Worm (Caenorhabditis elegans) whole organism, midembryonic: ENCODE measurements around the gene T02H6.8.

Experiments used
- T22C8.4 ChIP-seq: fragments of 200-800 bp; sonication (Bioruptor generic); IDR thresholded peaks from 2 replicates; pipeline ENCODE4 v1.3.6; 2022; ENCODE audit warnings: missing genetic modification characterization, missing compliant biosample characterization
- cog-1 ChIP-seq: sonication (generic microtip); optimal IDR thresholded peaks from 2 replicates; lab custom pipeline; 2016; ENCODE audit warnings: missing genetic modification characterization, missing compliant biosample characterization
- flt-1 ChIP-seq: fragments of 200-800 bp; sonication (Bioruptor generic); IDR thresholded peaks from 2 replicates; pipeline ENCODE4 v1.3.6; 2022; ENCODE audit warnings: missing genetic modification characterization, missing compliant biosample characterization
- klf-2 ChIP-seq: fragments of 200-800 bp; sonication (Bioruptor generic); conservative IDR thresholded peaks from 2 replicates; pipeline ENCODE4 v1.3.6; 2022; ENCODE audit warnings: missing genetic modification reagents, missing genetic modification characterization, missing compliant biosample characterization
- med-1 ChIP-seq: sonication (generic microtip); optimal IDR thresholded peaks from 2 replicates; lab custom pipeline; 2017; ENCODE audit warnings: missing genetic modification characterization, mild to moderate bottlenecking, missing compliant biosample characterization, antibody characterized with exemption, missing genetic modification reagents; ENCODE audit not compliant: insufficient read depth
- ref-1 ChIP-seq: fragments of 200-800 bp; sonication (Bioruptor generic); conservative IDR thresholded peaks from 2 replicates; pipeline ENCODE4 v1.3.6; 2022; ENCODE audit warnings: missing genetic modification reagents, missing genetic modification characterization, missing compliant biosample characterization
- tab-1 ChIP-seq: fragments of 200-800 bp; sonication (Bioruptor generic); IDR thresholded peaks from 2 replicates; pipeline ENCODE4 v1.3.6; 2022; ENCODE audit warnings: missing genetic modification characterization, missing compliant biosample characterization
- ztf-23 ChIP-seq: fragments of 200-800 bp; sonication (Bioruptor generic); IDR thresholded peaks from 2 replicates; pipeline ENCODE4 v1.3.6; 2022; ENCODE audit warnings: missing genetic modification reagents, missing genetic modification characterization, missing compliant biosample characterization
- ztf-29 ChIP-seq: fragments of 200-800 bp; sonication (Bioruptor generic); IDR thresholded peaks from 2 replicates; pipeline ENCODE4 v1.3.6; 2022; ENCODE audit warnings: missing genetic modification reagents, missing genetic modification characterization, missing compliant biosample characterization

T02H6.8 gene

DNA sequence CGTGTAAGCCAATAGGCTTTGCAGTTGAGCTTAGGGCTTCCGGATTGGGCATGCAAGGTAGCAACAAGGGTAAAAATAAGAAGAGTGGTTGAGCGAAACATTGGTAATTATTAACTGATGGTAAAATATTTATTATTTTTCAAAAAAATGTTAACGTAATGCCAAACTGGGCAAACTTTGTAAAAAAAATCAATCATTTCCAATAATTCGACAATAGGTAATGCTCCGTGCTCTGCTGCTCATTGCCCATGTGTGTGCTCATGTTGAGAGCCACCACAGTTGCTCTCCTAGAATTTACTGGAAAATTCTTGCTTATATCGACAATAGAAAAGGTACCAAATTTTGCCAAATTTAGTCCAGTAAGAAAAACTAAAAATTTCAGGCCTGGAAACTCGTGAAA is at the start of gene T02H6.8, which contains the start of gene T02H6.10:
Gene T02H6.8, plus strand, starts transcription at position 221 of the 400 bp plus-strand sequence.
Gene T02H6.10, minus strand, starts transcription at position 101 of the 400 bp plus-strand sequence.
- TF ChIP-seq klf-2 (GFP tag; lab: Robert Waterston, UW) (no peak), med-1 (no peak), tab-1 (GFP tag; lab: Robert Waterston, UW) (no peak), flt-1 (no peak), cog-1 (tag; lab: Kevin White, UChicago) (no peak), T22C8.4 (no peak)

ce11 chrII:632545-632944 is 48.1 kb upstream of the T02H6.8 start:
- peak; percentile 55; the same call in 1 of the 2 replicates for TF ChIP-seq flt-1

DNA sequence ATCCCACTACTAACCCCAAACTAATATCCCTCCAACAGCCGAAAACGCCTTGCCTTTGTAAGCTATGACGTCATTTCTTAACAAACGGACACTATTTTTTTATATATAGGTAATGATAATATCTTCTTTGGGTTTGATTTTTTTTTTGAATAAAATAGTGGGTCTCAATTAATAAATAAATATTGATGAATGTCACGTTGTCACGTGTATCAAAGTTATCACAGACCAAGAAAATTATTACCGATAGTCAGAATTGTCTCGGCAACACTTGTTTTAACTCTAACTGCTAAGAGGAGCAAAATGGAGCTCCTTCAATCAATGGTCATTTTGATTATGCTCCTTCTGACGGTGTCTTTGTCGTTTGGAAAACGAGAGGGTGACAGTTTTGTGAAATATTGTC is 46.6 kb upstream of the T02H6.8 start, which contains the start of gene T04B8.1:
Gene T04B8.1, plus strand, starts transcription at position 301 of the 400 bp plus-strand sequence.
- no peak for TF ChIP-seq tab-1 (GFP tag; lab: Robert Waterston, UW)
- no peak for TF ChIP-seq ref-1 (GFP tag; lab: Robert Waterston, UW)
- TF ChIP-seq med-1, result no peak
- no peak for TF ChIP-seq klf-2 (GFP tag; lab: Robert Waterston, UW)
- no peak for TF ChIP-seq cog-1 (tag; lab: Kevin White, UChicago)
- no peak for TF ChIP-seq T22C8.4
- no peak for TF ChIP-seq ztf-23 (GFP tag; lab: Robert Waterston, UW)
- no peak for TF ChIP-seq ztf-29 (GFP tag; lab: Robert Waterston, UW)
- no peak for TF ChIP-seq flt-1

DNA sequence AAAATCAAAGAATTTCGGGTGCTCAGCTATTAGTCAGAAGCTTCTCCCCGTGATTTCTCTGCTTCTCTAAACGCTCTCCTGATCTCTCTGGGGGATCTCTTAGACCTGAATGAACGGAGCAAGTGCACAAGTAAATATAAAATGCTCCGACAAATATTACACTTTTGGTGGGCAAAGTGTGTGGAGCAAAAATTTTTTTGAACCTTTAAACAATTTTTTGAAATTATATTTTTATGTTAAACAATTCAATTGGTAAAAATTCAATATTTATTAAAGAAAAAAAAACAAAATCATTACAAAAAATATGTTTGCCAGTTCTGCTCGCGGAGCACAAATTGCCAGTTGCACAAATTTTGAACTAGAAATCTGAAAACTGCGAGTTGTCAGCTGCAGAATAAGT is 41.2 kb upstream of the T02H6.8 start, which contains the start of gene K07E8.6:
Gene K07E8.6, minus strand, starts transcription at position 101 of the 400 bp plus-strand sequence.
- TF ChIP-seq med-1, result no peak
- no peak for TF ChIP-seq ref-1 (GFP tag; lab: Robert Waterston, UW)
- TF ChIP-seq cog-1 (tag; lab: Kevin White, UChicago), result no peak
- TF ChIP-seq tab-1 (GFP tag; lab: Robert Waterston, UW), result no peak
- no peak for TF ChIP-seq ztf-29 (GFP tag; lab: Robert Waterston, UW)
- TF ChIP-seq klf-2 (GFP tag; lab: Robert Waterston, UW), result no peak
- TF ChIP-seq T22C8.4, result no peak
- no peak for TF ChIP-seq ztf-23 (GFP tag; lab: Robert Waterston, UW)
- TF ChIP-seq flt-1, result no peak

ce11 chrII:643733-644132 is 36.9 kb upstream of the T02H6.8 start:
- TF ChIP-seq ref-1 (GFP tag; lab: Robert Waterston, UW) (no peak), flt-1 (no peak), cog-1 (tag; lab: Kevin White, UChicago) (no peak), klf-2 (GFP tag; lab: Robert Waterston, UW) (no peak), T22C8.4 (no peak), ztf-29 (GFP tag; lab: Robert Waterston, UW) (0 out of 2 replicates have a peak, but pooled peaks have one; percentile 20), ztf-23 (GFP tag; lab: Robert Waterston, UW) (no peak)

- TF ChIP-seq cog-1 (tag; lab: Kevin White, UChicago) (no peak), T22C8.4 (no peak), klf-2 (GFP tag; lab: Robert Waterston, UW) (no peak), tab-1 (GFP tag; lab: Robert Waterston, UW) (0 out of 2 replicates have a peak, but pooled peaks have one; percentile 16), ztf-23 (GFP tag; lab: Robert Waterston, UW) (no peak), flt-1 (no peak)
These were observed 30.2 kb upstream of the T02H6.8 start, which contains the start of the genes K07E8.7 and frpr-14 for ce11 chrII:650321-651005. Gene K07E8.7, minus strand, starts transcription at chrII:650367. Gene frpr-14, plus strand, starts transcription at chrII:650955.

ce11 chrII:651324-651723 is 29.3 kb upstream of the T02H6.8 start:
- TF ChIP-seq tab-1 (GFP tag; lab: Robert Waterston, UW), result no peak
- peak; percentile 29; the same call in 1 of the 2 replicates for TF ChIP-seq ztf-29 (GFP tag; lab: Robert Waterston, UW)
- no peak for TF ChIP-seq flt-1

DNA sequence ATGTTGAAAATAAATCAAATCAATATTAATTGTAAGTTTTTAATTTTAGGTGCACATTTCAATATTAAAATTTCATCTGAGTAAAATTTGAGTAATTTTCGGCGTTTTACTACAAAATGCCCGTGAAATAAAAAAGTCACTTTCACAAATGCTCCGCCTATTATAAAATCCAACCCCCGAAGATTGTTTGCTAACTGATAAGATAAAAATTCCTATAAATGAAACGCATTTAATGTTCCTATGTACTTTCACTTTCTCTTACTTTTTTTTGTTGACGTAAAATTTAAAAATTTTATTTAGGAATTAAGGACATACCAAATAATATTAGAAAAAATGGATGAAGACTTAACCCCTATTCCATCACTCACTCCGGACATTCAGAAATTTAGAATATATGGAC is 22.3 kb upstream of the T02H6.8 start, which contains the start of gene sdz-24:
Gene sdz-24, plus strand, starts transcription at position 301 of the 400 bp plus-strand sequence.
- TF ChIP-seq ztf-29 (GFP tag; lab: Robert Waterston, UW) (no peak), klf-2 (GFP tag; lab: Robert Waterston, UW) (no peak), med-1 (no peak), cog-1 (tag; lab: Kevin White, UChicago) (no peak), flt-1 (no peak), ref-1 (GFP tag; lab: Robert Waterston, UW) (no peak)

ce11 chrII:661696-662095 is 18.9 kb upstream of the T02H6.8 start, which contains the start of gene sri-45:
Gene sri-45, minus strand, starts transcription at chrII:661796.
- no peak for TF ChIP-seq T22C8.4
- TF ChIP-seq flt-1, result no peak

- TF ChIP-seq med-1 (no peak), tab-1 (GFP tag; lab: Robert Waterston, UW) (no peak), flt-1 (no peak), klf-2 (GFP tag; lab: Robert Waterston, UW) (no peak), cog-1 (tag; lab: Kevin White, UChicago) (no peak), T22C8.4 (no peak), ref-1 (GFP tag; lab: Robert Waterston, UW) (no peak), ztf-23 (GFP tag; lab: Robert Waterston, UW) (no peak)
These were observed 12.8 kb upstream of the T02H6.8 start for ce11 chrII:667864-668263.

ce11 chrII:671025-671424 is 9.6 kb upstream of the T02H6.8 start, which contains the start of gene sri-46:
Gene sri-46, minus strand, starts transcription at chrII:671125.
- TF ChIP-seq T22C8.4 (no peak), flt-1 (no peak), ztf-29 (GFP tag; lab: Robert Waterston, UW) (no peak), ztf-23 (GFP tag; lab: Robert Waterston, UW) (no peak), ref-1 (GFP tag; lab: Robert Waterston, UW) (no peak), med-1 (no peak), klf-2 (GFP tag; lab: Robert Waterston, UW) (no peak), cog-1 (tag; lab: Kevin White, UChicago) (no peak), tab-1 (GFP tag; lab: Robert Waterston, UW) (no peak)
